Fruit fly (Drosophila melanogaster) whole organism, prepupa: Measurements from ENCODE around the gene Ubc84D.

Experiments
- Blimp-1 ChIP-seq: fragments of 200-800 bp; sonication (Bioruptor generic); optimal IDR thresholded peaks from 3 replicates; lab custom pipeline; 2017; ENCODE audit warnings: missing biosample characterization, missing genetic modification characterization, mild to moderate bottlenecking, moderate library complexity, missing genetic modification reagents
- CG10631 ChIP-seq: fragments of 200-800 bp; sonication (Bioruptor generic); optimal IDR thresholded peaks from 2 replicates; lab custom pipeline; 2016; ENCODE audit warnings: missing biosample characterization, missing genetic modification characterization
- CG10669 ChIP-seq: fragments of 200-800 bp; sonication (Bioruptor generic); optimal IDR thresholded peaks from 3 replicates; lab custom pipeline; 2018; ENCODE audit warnings: missing biosample characterization, mild to moderate bottlenecking, missing genetic modification characterization, moderate library complexity
- CG11294 ChIP-seq: fragments of 200-800 bp; sonication (Bioruptor generic); IDR thresholded peaks from 2 replicates; pipeline ENCODE4 v1.3.6; 2022; ENCODE audit warnings: missing biosample characterization, missing genetic modification characterization
- CG11762 ChIP-seq: fragments of 200-800 bp; sonication (Bioruptor generic); optimal IDR thresholded peaks from 3 replicates; lab custom pipeline; 2016; ENCODE audit warnings: missing biosample characterization, missing genetic modification characterization; ENCODE audit not compliant: insufficient read depth
- CG15336 ChIP-seq: fragments of 200-800 bp; sonication (Bioruptor generic); IDR thresholded peaks from 2 replicates; pipeline ENCODE4 v1.3.6; 2022; ENCODE audit warnings: missing biosample characterization, missing genetic modification characterization
- CG1621 ChIP-seq: fragments of 200-800 bp; sonication (Bioruptor generic); optimal IDR thresholded peaks from 3 replicates; lab custom pipeline; 2018; ENCODE audit warnings: missing biosample characterization, mild to moderate bottlenecking, missing genetic modification characterization
- CG16779 ChIP-seq: fragments of 200-800 bp; sonication (Bioruptor generic); optimal IDR thresholded peaks from 3 replicates; lab custom pipeline; 2017; ENCODE audit warnings: missing biosample characterization, mild to moderate bottlenecking, missing genetic modification characterization
- CG3032 ChIP-seq: fragments of 200-800 bp; optimal IDR thresholded peaks from 2 replicates; lab custom pipeline; 2019; ENCODE audit warnings: missing biosample characterization, mild to moderate bottlenecking, missing genetic modification characterization, moderate library complexity
- CG31627 ChIP-seq: fragments of 200-800 bp; sonication (Bioruptor generic); optimal IDR thresholded peaks from 3 replicates; lab custom pipeline; 2016; ENCODE audit warnings: missing biosample characterization, missing genetic modification characterization
- CG32006 ChIP-seq: fragments of 200-800 bp; sonication (Bioruptor generic); optimal IDR thresholded peaks from 3 replicates; lab custom pipeline; 2017; ENCODE audit warnings: missing biosample characterization, mild to moderate bottlenecking, missing genetic modification characterization
- CG34406 ChIP-seq: fragments of 200-800 bp; sonication (Bioruptor generic); optimal IDR thresholded peaks from 3 replicates; lab custom pipeline; 2016; ENCODE audit warnings: missing biosample characterization, missing genetic modification characterization
- CG4318 ChIP-seq: fragments of 200-800 bp; sonication (Bioruptor generic); optimal IDR thresholded peaks from 3 replicates; lab custom pipeline; 2017; ENCODE audit warnings: missing biosample characterization, mild to moderate bottlenecking, missing genetic modification characterization
- CG6163 ChIP-seq: fragments of 200-800 bp; sonication (Bioruptor generic); IDR thresholded peaks from 3 replicates; pipeline ENCODE4 v1.3.6; 2022; ENCODE audit warnings: missing biosample characterization, missing genetic modification characterization
- CG6792 ChIP-seq: fragments of 200-800 bp; sonication (Bioruptor generic); optimal IDR thresholded peaks from 3 replicates; lab custom pipeline; 2016; ENCODE audit warnings: missing biosample characterization, missing genetic modification characterization
- CG6854 ChIP-seq: fragments of 200-800 bp; sonication (Bioruptor generic); optimal IDR thresholded peaks from 2 replicates; lab custom pipeline; 2017; ENCODE audit warnings: missing biosample characterization, mild to moderate bottlenecking, missing genetic modification characterization
- CG7368 ChIP-seq: fragments of 200-800 bp; sonication (Bioruptor generic); optimal IDR thresholded peaks from 3 replicates; lab custom pipeline; 2016; ENCODE audit warnings: missing biosample characterization, missing genetic modification characterization
- CG8119 ChIP-seq: fragments of 200-800 bp; sonication (Bioruptor generic); IDR thresholded peaks from 3 replicates; pipeline ENCODE4 v1.3.6; 2022; ENCODE audit warnings: missing biosample characterization, missing genetic modification characterization
- CG8319 ChIP-seq: fragments of 200-800 bp; sonication (Bioruptor generic); optimal IDR thresholded peaks from 3 replicates; lab custom pipeline; 2016; ENCODE audit warnings: missing biosample characterization, missing genetic modification characterization
- CG9139 ChIP-seq: fragments of 200-800 bp; sonication (Bioruptor generic); optimal IDR thresholded peaks from 3 replicates; lab custom pipeline; 2017; ENCODE audit warnings: missing biosample characterization, mild to moderate bottlenecking, missing genetic modification characterization
- Eip78C ChIP-seq: fragments of 200-800 bp; sonication (Bioruptor generic); peaks from one replicate; lab custom pipeline; 2016; ENCODE audit warnings: missing biosample characterization, missing genetic modification characterization
- Ets21C ChIP-seq: fragments of 200-800 bp; sonication (Bioruptor generic); optimal IDR thresholded peaks from 3 replicates; lab custom pipeline; 2016; ENCODE audit warnings: missing biosample characterization, missing genetic modification characterization
- Ets96B ChIP-seq: fragments of 200-800 bp; optimal IDR thresholded peaks from 2 replicates; lab custom pipeline; 2019; ENCODE audit warnings: missing biosample characterization, mild to moderate bottlenecking, missing genetic modification characterization, moderate library complexity
- Gug ChIP-seq: fragments of 200-800 bp; sonication (Bioruptor generic); IDR thresholded peaks from 2 replicates; pipeline ENCODE4 v1.3.6; 2022; ENCODE audit warnings: missing biosample characterization, missing genetic modification characterization
- Hr38 ChIP-seq: sonication (Bioruptor generic); optimal IDR thresholded peaks from 2 replicates; lab custom pipeline; 2016; ENCODE audit warnings: missing biosample characterization, missing genetic modification characterization
- Hr4 ChIP-seq: fragments of 200-800 bp; sonication (Bioruptor generic); optimal IDR thresholded peaks from 3 replicates; lab custom pipeline; 2016; ENCODE audit warnings: missing biosample characterization, missing genetic modification characterization
- Lpt ChIP-seq: fragments of 200-800 bp; sonication (Bioruptor generic); optimal IDR thresholded peaks from 3 replicates; lab custom pipeline; 2016; ENCODE audit warnings: missing biosample characterization, missing genetic modification characterization
- Met ChIP-seq: fragments of 200-800 bp; sonication (Bioruptor generic); optimal IDR thresholded peaks from 3 replicates; lab custom pipeline; 2016; ENCODE audit warnings: missing biosample characterization, missing genetic modification characterization
- Smox ChIP-seq: fragments of 200-800 bp; sonication (Bioruptor generic); optimal IDR thresholded peaks from 3 replicates; lab custom pipeline; 2016; ENCODE audit warnings: missing biosample characterization, missing genetic modification characterization
- Sox102F ChIP-seq: fragments of 200-800 bp; sonication (Bioruptor generic); optimal IDR thresholded peaks from 2 replicates; lab custom pipeline; 2016; ENCODE audit warnings: missing biosample characterization, mild to moderate bottlenecking, missing genetic modification characterization
- Sox15 ChIP-seq: fragments of 200-800 bp; sonication (Bioruptor generic); optimal IDR thresholded peaks from 3 replicates; lab custom pipeline; 2016; ENCODE audit warnings: missing biosample characterization, missing genetic modification characterization
- achi ChIP-seq: fragments of 200-800 bp; sonication (Bioruptor generic); optimal IDR thresholded peaks from 3 replicates; lab custom pipeline; 2016; ENCODE audit warnings: missing biosample characterization, missing genetic modification characterization
- acj6 ChIP-seq: fragments of 200-800 bp; sonication (Bioruptor generic); optimal IDR thresholded peaks from 3 replicates; lab custom pipeline; 2016; ENCODE audit warnings: missing biosample characterization, missing genetic modification characterization
- dac ChIP-seq: fragments of 200-800 bp; sonication (Bioruptor generic); optimal IDR thresholded peaks from 2 replicates; lab custom pipeline; 2017; ENCODE audit warnings: missing biosample characterization, mild to moderate bottlenecking, missing genetic modification characterization
- dsx ChIP-seq: fragments of 200-800 bp; optimal IDR thresholded peaks from 3 replicates; lab custom pipeline; 2019; ENCODE audit warnings: missing biosample characterization, mild to moderate bottlenecking, missing genetic modification characterization, moderate library complexity; ENCODE audit not compliant: poor library complexity, severe bottlenecking
- eg ChIP-seq: fragments of 200-800 bp; sonication (Bioruptor generic); IDR thresholded peaks from 3 replicates; pipeline ENCODE4 v1.3.6; 2022; ENCODE audit warnings: missing biosample characterization, missing genetic modification characterization
- fd59A ChIP-seq: fragments of 200-800 bp; sonication (Bioruptor generic); optimal IDR thresholded peaks from 2 replicates; lab custom pipeline; 2017; ENCODE audit warnings: missing biosample characterization, mild to moderate bottlenecking, missing genetic modification characterization, missing genetic modification reagents
- fd85E ChIP-seq: fragments of 200-800 bp; sonication (Bioruptor generic); optimal IDR thresholded peaks from 3 replicates; lab custom pipeline; 2016; ENCODE audit warnings: missing biosample characterization, missing genetic modification characterization
- fkh ChIP-seq: fragments of 200-800 bp; sonication (Bioruptor generic); optimal IDR thresholded peaks from 3 replicates; lab custom pipeline; 2017; ENCODE audit warnings: missing biosample characterization, mild to moderate bottlenecking, missing genetic modification characterization, moderate library complexity
- lz ChIP-seq: fragments of 200-800 bp; sonication (Bioruptor generic); optimal IDR thresholded peaks from 3 replicates; lab custom pipeline; 2016; ENCODE audit warnings: missing biosample characterization, missing genetic modification characterization
- net ChIP-seq: fragments of 200-800 bp; sonication (Bioruptor generic); optimal IDR thresholded peaks from 3 replicates; lab custom pipeline; 2016; ENCODE audit warnings: missing biosample characterization, missing genetic modification characterization
- salr ChIP-seq, 2 experiments: fragments of 200-800 bp; sonication (Bioruptor generic); optimal IDR thresholded peaks; 3 replicates each; lab custom pipeline; 2016 to 2018; ENCODE audit warnings: missing biosample characterization in 2 of 2, missing genetic modification characterization in 2 of 2, mild to moderate bottlenecking in 1 of 2
- spab ChIP-seq: fragments of 200-800 bp; sonication (Bioruptor generic); optimal IDR thresholded peaks from 2 replicates; lab custom pipeline; 2017; ENCODE audit warnings: missing biosample characterization, mild to moderate bottlenecking, missing genetic modification characterization, missing genetic modification reagents
- svp ChIP-seq: fragments of 200-800 bp; sonication (Bioruptor generic); peaks from one replicate; lab custom pipeline; 2016; ENCODE audit warnings: missing biosample characterization, missing genetic modification characterization
- topi ChIP-seq: fragments of 200-800 bp; sonication (Bioruptor generic); optimal IDR thresholded peaks from 3 replicates; lab custom pipeline; 2016; ENCODE audit warnings: missing biosample characterization, missing genetic modification characterization
- vri ChIP-seq: fragments of 200-800 bp; sonication (Bioruptor generic); optimal IDR thresholded peaks from 3 replicates; lab custom pipeline; 2016; ENCODE audit warnings: missing biosample characterization, mild to moderate bottlenecking, missing genetic modification characterization

Ubc84D gene

dm6 chr3R:7492099-7492498 is 27.2 kb downstream of the Ubc84D start:
- TF ChIP-seq CG4318 (GFP tag; lab: Kevin White, UChicago) (no peak), fkh (peak; percentile 79), dac (GFP tag; lab: Kevin White, UChicago) (no peak), CG6854 (no peak), Eip78C (GFP tag; lab: Kevin White, UChicago) (peak; percentile 72), fd59A (GFP tag; lab: Kevin White, UChicago) (no peak), svp (GFP tag; lab: Kevin White, UChicago) (peak; percentile 78), CG32006 (GFP tag; lab: Kevin White, UChicago) (peak; percentile 36), vri (GFP tag; lab: Kevin White, UChicago) (no peak), Hr4 (peak; percentile 31), salr (GFP tag; optimal IDR thresholded peaks at IDR 0.05; lab: Kevin White, UChicago) (peak in 1 of 2 experiments; percentile 23), net (GFP tag; lab: Kevin White, UChicago) (no peak)
- TF ChIP-seq, all 60 proteins: peak for 6

dm6 chr3R:7491453-7491853 is 27.8 kb downstream of the Ubc84D start:
- TF ChIP-seq eg (GFP tag; lab: Robert Waterston, UW) (no peak; the same call in 2 of the 3 replicates), salr (GFP tag; optimal IDR thresholded peaks at IDR 0.05; lab: Kevin White, UChicago) (no peak), CG6792 (no peak), dsx (GFP tag; lab: Kevin White, UChicago) (no peak), CG1621 (no peak), CG9139 (GFP tag; lab: Kevin White, UChicago) (no peak), lz (GFP tag; lab: Kevin White, UChicago) (no peak), CG15336 (0 out of 2 replicates have a peak, but pooled peaks have one; percentile 6), CG8119 (no peak), CG7368 (GFP tag; lab: Kevin White, UChicago) (no peak), fkh (peak; percentile 28), spab (GFP tag; lab: Kevin White, UChicago) (no peak), fd85E (peak; percentile 16), CG6854 (peak; percentile 48)

dm6 chr3R:7490884-7491283 is 28.4 kb downstream of the Ubc84D start:
- TF ChIP-seq Eip78C (GFP tag; lab: Kevin White, UChicago) (peak; percentile 97), CG4318 (GFP tag; lab: Kevin White, UChicago) (peak; percentile 88), CG3032 (tag; lab: Kevin White, UChicago) (peak; percentile 69), topi (GFP tag; lab: Kevin White, UChicago) (peak; percentile 79), fd85E (no peak), Hr4 (peak; percentile 90), CG34406 (peak; percentile 81), CG8319 (GFP tag; lab: Kevin White, UChicago) (peak; percentile 66), Ets21C (GFP tag; lab: Kevin White, UChicago) (peak; percentile 55), CG16779 (tag; lab: Kevin White, UChicago) (no peak), Hr38 (GFP tag; lab: Kevin White, UChicago) (no peak), CG7368 (GFP tag; lab: Kevin White, UChicago) (peak; percentile 60), Gug (GFP tag; lab: Robert Waterston, UW) (peak; percentile 71), Met (peak; percentile 74), vri (GFP tag; lab: Kevin White, UChicago) (peak; percentile 26), CG9139 (GFP tag; lab: Kevin White, UChicago) (no peak), acj6 (GFP tag; lab: Kevin White, UChicago) (peak; percentile 85), CG10631 (GFP tag; lab: Kevin White, UChicago) (peak; percentile 79), salr (GFP tag; optimal IDR thresholded peaks at IDR 0.05; lab: Kevin White, UChicago) (peak in 1 of 2 experiments; percentile 87), dac (GFP tag; lab: Kevin White, UChicago) (peak; percentile 44), CG11762 (GFP tag; lab: Kevin White, UChicago) (peak; percentile 78), CG31627 (GFP tag; lab: Kevin White, UChicago) (peak; percentile 72), spab (GFP tag; lab: Kevin White, UChicago) (peak; percentile 46), CG11294 (GFP tag; lab: Robert Waterston, UW) (peak; percentile 40), fd59A (GFP tag; lab: Kevin White, UChicago) (peak; percentile 27), CG10669 (GFP tag; lab: Kevin White, UChicago) (peak; percentile 45), achi (GFP tag; lab: Kevin White, UChicago) (peak; percentile 81), lz (GFP tag; lab: Kevin White, UChicago) (peak; percentile 70), Blimp-1 (GFP tag; lab: Kevin White, UChicago) (peak; percentile 29), Smox (GFP tag; lab: Kevin White, UChicago) (peak; percentile 78), Ets96B (peak; percentile 65), CG1621 (no peak), CG6163 (GFP tag; lab: Robert Waterston, UW) (peak; percentile 56; the same call in 2 of the 3 replicates), Sox15 (GFP tag; lab: Kevin White, UChicago) (peak; percentile 71), Sox102F (GFP tag; lab: Kevin White, UChicago) (peak; percentile 45), CG32006 (GFP tag; lab: Kevin White, UChicago) (peak; percentile 95), Lpt (GFP tag; lab: Kevin White, UChicago) (peak; percentile 56)
